Fruit fly (Drosophila melanogaster): Measurements from ENCODE around the gene spn-A.

dm6 chr3R:30021009-30021408, 34.8 kb downstream of the spn-A start:
- TF ChIP-seq CG8478 (optimal IDR thresholded peaks at IDR 0.05) (no peak), CTCF (optimal IDR thresholded peaks at IDR 0.05) (no peak)
